Worm (Caenorhabditis elegans) whole organism, young adult: ENCODE data around the gene Y73C8B.9.

ENCODE experiments used
- lsl-1 ChIP-seq: fragments of 200-800 bp; sonication (Bioruptor generic); optimal IDR thresholded peaks from 2 replicates; lab custom pipeline; 2018; ENCODE audit warnings: mild to moderate bottlenecking, missing genetic modification characterization, moderate library complexity, missing compliant biosample characterization
- pbrm-1 ChIP-seq: fragments of 200-800 bp; sonication (Bioruptor generic); IDR thresholded peaks from 2 replicates; pipeline ENCODE4 v1.3.6; 2022; ENCODE audit warnings: missing genetic modification reagents, missing genetic modification characterization, missing compliant biosample characterization
- rpc-1 ChIP-seq, 2 experiments: fragments of 150-350 bp in 1 of 2; sonication (generic microtip) in 1 of 2; optimal IDR thresholded peaks; 2 replicates each; lab custom pipeline; 2014 to 2018; ENCODE audit warnings: missing biosample characterization in 1 of 2, missing genetic modification characterization in 1 of 2, missing genetic modification reagents in 1 of 2, missing genotype in 1 of 2
- tlf-1 ChIP-seq: fragments of 200-800 bp; sonication (Bioruptor generic); optimal IDR thresholded peaks from 2 replicates; lab custom pipeline; 2018; ENCODE audit warnings: mild to moderate bottlenecking, missing genetic modification characterization, missing compliant biosample characterization

DNA sequence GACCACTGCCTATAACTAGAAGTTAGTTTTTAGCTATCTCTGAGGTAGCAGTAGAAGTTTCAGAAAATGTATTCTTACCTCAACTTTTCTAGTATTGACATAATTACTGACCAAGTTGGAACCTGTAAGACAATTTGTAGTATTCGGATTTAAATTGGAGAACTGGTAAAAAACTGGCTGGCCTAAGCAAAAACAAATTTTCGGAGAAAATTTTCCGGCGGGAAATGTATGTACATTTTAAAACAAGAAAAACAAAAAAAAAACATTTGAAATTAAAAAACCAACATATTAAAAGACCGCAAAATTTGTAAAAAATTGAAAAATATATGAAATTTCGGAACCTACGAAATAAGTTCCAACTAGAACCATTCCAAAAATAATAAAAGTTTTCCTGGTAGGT is 46.4 kb upstream of the Y73C8B.9 start, which contains the start of gene srab-11:
- TF ChIP-seq pbrm-1 (no peak), tlf-1 (GFP tag; lab: Kevin White, UChicago) (no peak), rpc-1 (optimal IDR thresholded peaks at IDR 0.05; lab: Kevin White, UChicago) (no peak), rpc-1 (tag; optimal IDR thresholded peaks at IDR 0.05; lab: Kevin White, UChicago) (no peak), lsl-1 (no peak)
